Fruit fly (Drosophila melanogaster): Measurements from ENCODE around the gene CG32266.

The CG32266 gene

dm6 chr3L:3767825-3768224 is 22.8 kb upstream of the CG32266 start (continued):
- TF ChIP-seq zfh1 (GFP tag; IDR thresholded peaks at IDR 0.05) (peak; percentile 66; the same call in 2 of the 3 replicates), tx (GFP tag; optimal IDR thresholded peaks at IDR 0.05) (peak; percentile 7), trh (GFP tag; optimal IDR thresholded peaks at IDR 0.05) (no peak), CTCF (GFP tag; optimal IDR thresholded peaks at IDR 0.05) (peak; percentile 92), tin (GFP tag; optimal IDR thresholded peaks at IDR 0.05) (peak; percentile 15), fu2 (GFP tag; optimal IDR thresholded peaks at IDR 0.05) (peak; percentile 19), Nf-YA (GFP tag; IDR thresholded peaks at IDR 0.05) (no peak), stwl (tag; optimal IDR thresholded peaks at IDR 0.05) (peak; percentile 2), Elba2 (GFP tag; optimal IDR thresholded peaks at IDR 0.05) (no peak), CG6689 (GFP tag; IDR thresholded peaks at IDR 0.05) (peak; percentile 52), oc (tag; optimal IDR thresholded peaks at IDR 0.05) (peak; percentile 41), fd3F (GFP tag; optimal IDR thresholded peaks at IDR 0.05) (peak; percentile 24), her (GFP tag; optimal IDR thresholded peaks at IDR 0.05) (peak; percentile 57), CG5180 (GFP tag; optimal IDR thresholded peaks at IDR 0.05) (no peak), CG17912 (GFP tag; optimal IDR thresholded peaks at IDR 0.05) (peak; percentile 74), Neu2 (GFP tag; optimal IDR thresholded peaks at IDR 0.05; ENCODE audit: borderline replicate concordance) (no peak), onecut (GFP tag; IDR thresholded peaks at IDR 0.05) (peak; percentile 77), wdn (GFP tag; IDR thresholded peaks at IDR 0.05) (peak; percentile 25; the same call in 1 of the 2 replicates), shn (GFP tag; optimal IDR thresholded peaks at IDR 0.05) (peak; percentile 83), Ada2b (GFP tag; IDR thresholded peaks at IDR 0.05) (no peak), ranshi (GFP tag; IDR thresholded peaks at IDR 0.05) (no peak), Optix (GFP tag; IDR thresholded peaks at IDR 0.05) (peak; percentile 71), Dek (tag; optimal IDR thresholded peaks at IDR 0.05) (peak; percentile 43), CG5953 (GFP tag; IDR thresholded peaks at IDR 0.05) (peak; percentile 56), CG3163 (GFP tag; optimal IDR thresholded peaks at IDR 0.05) (peak; percentile 61), dati (GFP tag; IDR thresholded peaks at IDR 0.05) (no peak), CG8281 (tag; optimal IDR thresholded peaks at IDR 0.05) (no peak), Lim3 (GFP tag; IDR thresholded peaks at IDR 0.05) (no peak), B-H1 (GFP tag; IDR thresholded peaks at IDR 0.05) (no peak; the same call in 2 of the 3 replicates), Lhr (GFP tag; optimal IDR thresholded peaks at IDR 0.05) (peak; percentile 67), GATAe (GFP tag; conservative IDR thresholded peaks at IDR 0.05) (no peak), CG7786 (GFP tag; optimal IDR thresholded peaks at IDR 0.05) (peak; percentile 46), phol (tag; optimal IDR thresholded peaks at IDR 0.05) (peak; percentile 13), hb (GFP tag; IDR thresholded peaks at IDR 0.05; ENCODE audit: partially characterized antibody) (no peak), CG12391 (tag; optimal IDR thresholded peaks at IDR 0.05) (peak; percentile 28), gcm2 (GFP tag; optimal IDR thresholded peaks at IDR 0.05) (peak; percentile 4), CG34224 (GFP tag; IDR thresholded peaks at IDR 0.05; ENCODE audit: partially characterized antibody) (no peak), vnd (GFP tag; IDR thresholded peaks at IDR 0.05; ENCODE audit: partially characterized antibody) (no peak), Awh (GFP tag; IDR thresholded peaks at IDR 0.05) (peak; percentile 59), ap (GFP tag; IDR thresholded peaks at IDR 0.05) (no peak; the same call in 1 of the 2 replicates), nerfin-1 (tag; optimal IDR thresholded peaks at IDR 0.05) (no peak), fru (optimal IDR thresholded peaks at IDR 0.05) (no peak), Dip3 (GFP tag; optimal IDR thresholded peaks at IDR 0.05) (peak; percentile 47), ara (GFP tag; IDR thresholded peaks at IDR 0.05) (peak; percentile 14; the same call in 1 of the 2 replicates), Sox102F (GFP tag; optimal IDR thresholded peaks at IDR 0.05) (peak; percentile 63), CG10462 (GFP tag; optimal IDR thresholded peaks at IDR 0.05) (peak; percentile 11), CG2202 (tag; optimal IDR thresholded peaks at IDR 0.05) (peak; percentile 31), Nf-YB (GFP tag; optimal IDR thresholded peaks at IDR 0.05) (no peak), Fer2 (tag; optimal IDR thresholded peaks at IDR 0.05) (no peak), CG12659 (GFP tag; optimal IDR thresholded peaks at IDR 0.05) (peak; percentile 30), otp (GFP tag; IDR thresholded peaks at IDR 0.05) (peak; percentile 61; the same call in 2 of the 3 replicates), Hsf (GFP tag; optimal IDR thresholded peaks at IDR 0.05) (peak; percentile 64)

All from whole organism, embryonic.